Fruit fly (Drosophila melanogaster) whole organism, wandering third instar larva: Measurements from ENCODE around the gene Pif1B.

ENCODE experiments used
- CG32264 ChIP-seq: fragments of 200-800 bp; sonication (Bioruptor generic); optimal IDR thresholded peaks from 2 replicates; lab custom pipeline; 2016; ENCODE audit warnings: missing biosample characterization, missing genetic modification characterization
- CrebA ChIP-seq: fragments of 200-800 bp; sonication (Bioruptor generic); optimal IDR thresholded peaks from 2 replicates; lab custom pipeline; 2016; ENCODE audit warnings: missing biosample characterization, mild to moderate bottlenecking, missing genetic modification characterization, borderline replicate concordance
- Dfd ChIP-seq: fragments of >200 bp; optimal IDR thresholded peaks from 2 replicates; lab custom pipeline; 2017; ENCODE audit warnings: missing biosample characterization, missing genetic modification characterization
- Dif ChIP-seq: fragments of 200-275, 200-300 bp; sonication (Bioruptor generic); optimal IDR thresholded peaks from 2 replicates; lab custom pipeline; 2018; ENCODE audit warnings: missing biosample characterization, missing genetic modification characterization; ENCODE audit not compliant: partially characterized antibody
- HLH106 ChIP-seq: fragments of 200-800 bp; optimal IDR thresholded peaks from 3 replicates; lab custom pipeline; 2019; ENCODE audit warnings: missing biosample characterization, mild to moderate bottlenecking, missing genetic modification characterization, moderate library complexity
- Hnf4 ChIP-seq: fragments of 200-800 bp; sonication (Bioruptor generic); optimal IDR thresholded peaks from 2 replicates; lab custom pipeline; 2016; ENCODE audit warnings: missing biosample characterization, mild to moderate bottlenecking, missing genetic modification characterization
- Jra ChIP-seq: sonication (Bioruptor generic); optimal IDR thresholded peaks from 2 replicates; lab custom pipeline; 2016; ENCODE audit warnings: missing biosample characterization, missing genetic modification characterization
- Mio ChIP-seq: sonication (Bioruptor generic); optimal IDR thresholded peaks from 2 replicates; lab custom pipeline; 2016; ENCODE audit warnings: missing biosample characterization, missing genetic modification characterization
- Myc ChIP-seq: fragments of >200 bp; optimal IDR thresholded peaks from 2 replicates; lab custom pipeline; 2017
- N ChIP-seq: fragments of >200 bp; optimal IDR thresholded peaks from 2 replicates; lab custom pipeline; 2018; ENCODE audit warnings: missing biosample characterization, missing external identifiers, missing genetic modification characterization
- OdsH ChIP-seq: fragments of 200-800 bp; sonication (Bioruptor generic); optimal IDR thresholded peaks from 2 replicates; lab custom pipeline; 2016; ENCODE audit warnings: missing biosample characterization, mild to moderate bottlenecking, missing genetic modification characterization
- Rel ChIP-seq, 2 experiments: fragments of 200-800 bp; sonication (Bioruptor generic) in 1 of 2; optimal IDR thresholded peaks; 2 replicates in 1 of 2; 3 replicates in 1 of 2; lab custom pipeline; 2016 to 2019; ENCODE audit warnings: mild to moderate bottlenecking in 2 of 2, missing biosample characterization in 2 of 2, missing genetic modification characterization in 2 of 2, moderate library complexity in 1 of 2
- Sp1 ChIP-seq: fragments of 200-800 bp; sonication (Bioruptor generic); optimal IDR thresholded peaks from 3 replicates; lab custom pipeline; 2019; ENCODE audit warnings: missing biosample characterization, mild to moderate bottlenecking, missing genetic modification characterization, moderate library complexity
- Vsx2 ChIP-seq: fragments of 200-300, 225-300 bp; sonication (Bioruptor generic); optimal IDR thresholded peaks from 2 replicates; lab custom pipeline; 2018; ENCODE audit warnings: missing biosample characterization, missing genetic modification characterization; ENCODE audit not compliant: partially characterized antibody
- br ChIP-seq: fragments of 200-800 bp; sonication (Bioruptor generic); optimal IDR thresholded peaks from 2 replicates; lab custom pipeline; 2016; ENCODE audit warnings: missing biosample characterization, missing genetic modification characterization
- brk ChIP-seq: fragments of 200-800 bp; sonication (Bioruptor generic); optimal IDR thresholded peaks from 2 replicates; lab custom pipeline; 2016; ENCODE audit warnings: missing biosample characterization, mild to moderate bottlenecking, missing genetic modification characterization
- dl ChIP-seq, 2 experiments: fragments of 175-275, 200-275 bp in 1 of 2; fragments of 200-275 bp in 1 of 2; sonication (Bioruptor generic); optimal IDR thresholded peaks; lab custom pipeline; 2018; ENCODE audit warnings: mild to moderate bottlenecking in 2 of 2, missing biosample characterization in 2 of 2, missing genetic modification characterization in 2 of 2, moderate library complexity in 2 of 2; ENCODE audit not compliant: partially characterized antibody in 2 of 2, insufficient read depth in 1 of 2
- dmrt93B ChIP-seq: fragments of 200-800 bp; sonication (Bioruptor generic); optimal IDR thresholded peaks from 2 replicates; lab custom pipeline; 2018; ENCODE audit warnings: missing biosample characterization, mild to moderate bottlenecking, missing genetic modification characterization
- ey ChIP-seq: fragments of 200-800 bp; sonication (Bioruptor generic); optimal IDR thresholded peaks from 2 replicates; lab custom pipeline; 2016; ENCODE audit warnings: missing biosample characterization, missing genetic modification characterization
- foxo ChIP-seq, 2 experiments: fragments of 200-800 bp; sonication (Bioruptor generic); optimal IDR thresholded peaks; 2 replicates in 1 of 2; 3 replicates in 1 of 2; lab custom pipeline; 2016 to 2017; ENCODE audit warnings: missing biosample characterization in 2 of 2, missing genetic modification characterization in 2 of 2
- fru ChIP-seq: fragments of 200-800 bp; sonication (Bioruptor generic); optimal IDR thresholded peaks from 3 replicates; lab custom pipeline; 2016; ENCODE audit warnings: missing biosample characterization, mild to moderate bottlenecking, missing genetic modification characterization
- h ChIP-seq: fragments of 200-800 bp; sonication (Bioruptor generic); optimal IDR thresholded peaks from 3 replicates; lab custom pipeline; 2016; ENCODE audit warnings: missing biosample characterization, mild to moderate bottlenecking, missing genetic modification characterization
- lola ChIP-seq: fragments of >200 bp; optimal IDR thresholded peaks from 2 replicates; lab custom pipeline; 2017; ENCODE audit warnings: missing biosample characterization, missing genetic modification characterization
- psq ChIP-seq: fragments of 200-800 bp; sonication (Bioruptor generic); optimal IDR thresholded peaks from 3 replicates; lab custom pipeline; 2017; ENCODE audit warnings: missing biosample characterization, mild to moderate bottlenecking, missing genetic modification characterization, moderate library complexity
- rgr ChIP-seq: fragments of 200-800 bp; sonication (Bioruptor generic); optimal IDR thresholded peaks from 3 replicates; lab custom pipeline; 2016; ENCODE audit warnings: missing biosample characterization, mild to moderate bottlenecking, missing genetic modification characterization
- sv ChIP-seq: fragments of 200-800 bp; sonication (Bioruptor generic); optimal IDR thresholded peaks from 3 replicates; lab custom pipeline; 2016; ENCODE audit warnings: missing biosample characterization, missing genetic modification characterization
- tai ChIP-seq: sonication (Bioruptor generic); optimal IDR thresholded peaks from 2 replicates; lab custom pipeline; 2016; ENCODE audit warnings: missing biosample characterization, missing genetic modification characterization
- usp ChIP-seq: fragments of >200 bp; optimal IDR thresholded peaks from 2 replicates; lab custom pipeline; 2017; ENCODE audit warnings: missing biosample characterization, missing genetic modification characterization
- woc ChIP-seq: sonication (Bioruptor generic); optimal IDR thresholded peaks from 2 replicates; lab custom pipeline; 2016; ENCODE audit warnings: missing biosample characterization, mild to moderate bottlenecking, missing genetic modification characterization

Gene Pif1B

dm6 chr3R:8849373-8850228 lies 48.6 kb upstream of the Pif1B start:
- TF ChIP-seq OdsH (GFP tag; lab: Kevin White, UChicago) (peak; percentile 51), psq (GFP tag; lab: Kevin White, UChicago) (peak; percentile 32), dl (GFP tag; optimal IDR thresholded peaks at IDR 0.05; lab: Kevin White, UChicago; ENCODE audit: insufficient read depth in 1 of 2, partially characterized antibody in 2 of 2) (no peak), HLH106 (tag; lab: Kevin White, UChicago) (peak; percentile 52), Myc (no peak), fru (GFP tag; lab: Kevin White, UChicago) (peak; percentile 49), br (GFP tag; lab: Kevin White, UChicago) (peak; percentile 37), ey (peak; percentile 48), Dfd (GFP tag; lab: Kevin White, UChicago) (no peak), Vsx2 (GFP tag; lab: Kevin White, UChicago) (no peak), N (no peak), usp (no peak), foxo (GFP tag; optimal IDR thresholded peaks at IDR 0.05; lab: Kevin White, UChicago) (peak in 1 of 2 experiments; percentile 55), CrebA (GFP tag; lab: Kevin White, UChicago) (no peak), dmrt93B (GFP tag; lab: Kevin White, UChicago) (no peak), h (GFP tag; lab: Kevin White, UChicago) (peak; percentile 62), rgr (GFP tag; lab: Kevin White, UChicago) (peak; percentile 56), Sp1 (GFP tag; lab: Kevin White, UChicago) (peak; percentile 5), Jra (no peak), Hnf4 (GFP tag; lab: Kevin White, UChicago) (peak; percentile 27)
- TF ChIP-seq, all 38 proteins: peak for 11

dm6 chr3R:8848190-8848589 lies 47.2 kb upstream of the Pif1B start:
- TF ChIP-seq CG32264 (GFP tag; lab: Kevin White, UChicago) = no peak
- no peak for TF ChIP-seq Dif
- TF ChIP-seq dmrt93B (GFP tag; lab: Kevin White, UChicago) = no peak
- TF ChIP-seq Mio = no peak
- TF ChIP-seq Rel (GFP tag; optimal IDR thresholded peaks at IDR 0.05; lab: Kevin White, UChicago) = no peak
- no peak for TF ChIP-seq Rel (tag; optimal IDR thresholded peaks at IDR 0.05; lab: Kevin White, UChicago)
- no peak for TF ChIP-seq Sp1 (GFP tag; lab: Kevin White, UChicago)
- no peak for TF ChIP-seq Hnf4 (GFP tag; lab: Kevin White, UChicago)
- no peak for TF ChIP-seq Myc
- TF ChIP-seq Dfd (GFP tag; lab: Kevin White, UChicago) = no peak
- TF ChIP-seq br (GFP tag; lab: Kevin White, UChicago) = no peak
- TF ChIP-seq HLH106 (tag; lab: Kevin White, UChicago) = no peak
- no peak for TF ChIP-seq fru (GFP tag; lab: Kevin White, UChicago)
- no peak for TF ChIP-seq Jra
- no peak for TF ChIP-seq N
- no peak for TF ChIP-seq sv (GFP tag; lab: Kevin White, UChicago)
- TF ChIP-seq OdsH (GFP tag; lab: Kevin White, UChicago) = no peak
- no peak for TF ChIP-seq lola (GFP tag; lab: Kevin White, UChicago)
- no peak for TF ChIP-seq brk (GFP tag; lab: Kevin White, UChicago)
- no peak for TF ChIP-seq dl (GFP tag; optimal IDR thresholded peaks at IDR 0.05; lab: Kevin White, UChicago; ENCODE audit: insufficient read depth in 1 of 2, partially characterized antibody in 2 of 2)
- TF ChIP-seq, all 38 proteins: peak for 0

dm6 chr3R:8847096-8847639 lies 46.2 kb upstream of the Pif1B start:
- TF ChIP-seq br (GFP tag; lab: Kevin White, UChicago) (peak; percentile 9), Hnf4 (GFP tag; lab: Kevin White, UChicago) (peak; percentile 15), fru (GFP tag; lab: Kevin White, UChicago) (peak; percentile 39), OdsH (GFP tag; lab: Kevin White, UChicago) (peak; percentile 44), HLH106 (tag; lab: Kevin White, UChicago) (no peak), rgr (GFP tag; lab: Kevin White, UChicago) (peak; percentile 37), ey (peak; percentile 54), tai (peak; percentile 51), Sp1 (GFP tag; lab: Kevin White, UChicago) (no peak), Dif (no peak), h (GFP tag; lab: Kevin White, UChicago) (peak; percentile 37), woc (GFP tag; lab: Kevin White, UChicago) (peak; percentile 11), foxo (GFP tag; optimal IDR thresholded peaks at IDR 0.05; lab: Kevin White, UChicago) (peak in 1 of 2 experiments; percentile 60), sv (GFP tag; lab: Kevin White, UChicago) (no peak)
